Fruit fly (Drosophila melanogaster) whole organism, embryonic: Measurements from ENCODE around the gene CG46439.

ENCODE experiments used
- Bdp1 ChIP-seq: fragments of 200-800 bp; sonication (Bioruptor generic); optimal IDR thresholded peaks from 3 replicates; lab custom pipeline; 2016; ENCODE audit warnings: missing biosample characterization, missing genetic modification characterization
- Blimp-1 ChIP-seq: fragments of 200-800 bp; sonication (Bioruptor generic); optimal IDR thresholded peaks from 3 replicates; lab custom pipeline; 2018; ENCODE audit warnings: missing biosample characterization, missing genetic modification characterization, mild to moderate bottlenecking, moderate library complexity, missing genetic modification reagents
- CG11504 ChIP-seq: fragments of 200-800 bp; sonication (Bioruptor generic); optimal IDR thresholded peaks from 3 replicates; lab custom pipeline; 2019; ENCODE audit warnings: missing biosample characterization, mild to moderate bottlenecking, missing genetic modification characterization, moderate library complexity
- CG12104 ChIP-seq: fragments of 200-800 bp; sonication (Bioruptor generic); optimal IDR thresholded peaks from 3 replicates; lab custom pipeline; 2016; ENCODE audit warnings: missing biosample characterization, missing genetic modification characterization
- CG13287 ChIP-seq: fragments of 200-800 bp; sonication (Bioruptor generic); IDR thresholded peaks from 2 replicates; pipeline ENCODE4 v1.3.6; 2022; ENCODE audit warnings: missing biosample characterization, missing genetic modification characterization; ENCODE audit not compliant: partially characterized antibody
- CG13296 ChIP-seq: fragments of 200-800 bp; sonication (Bioruptor generic); optimal IDR thresholded peaks from 3 replicates; lab custom pipeline; 2018; ENCODE audit warnings: missing biosample characterization, mild to moderate bottlenecking, missing genetic modification characterization
- CG13624 ChIP-seq: fragments of 200-800 bp; sonication (Bioruptor generic); optimal IDR thresholded peaks from 2 replicates; lab custom pipeline; 2016; ENCODE audit warnings: missing biosample characterization, missing genetic modification characterization
- CG14965 ChIP-seq: fragments of 200-800 bp; sonication (Bioruptor generic); optimal IDR thresholded peaks from 2 replicates; lab custom pipeline; 2016; ENCODE audit warnings: missing biosample characterization, missing genetic modification characterization, borderline replicate concordance
- CG15269 ChIP-seq: fragments of 200-800 bp; sonication (Bioruptor generic); optimal IDR thresholded peaks from 2 replicates; lab custom pipeline; 2018; ENCODE audit warnings: missing biosample characterization, mild to moderate bottlenecking, missing genetic modification characterization, moderate library complexity
- CG15514 ChIP-seq: fragments of 200-800 bp; sonication (Bioruptor generic); optimal IDR thresholded peaks from 3 replicates; lab custom pipeline; 2017; ENCODE audit warnings: missing biosample characterization, missing genetic modification characterization, mild to moderate bottlenecking, moderate library complexity, missing genetic modification reagents
- CG15601 ChIP-seq: fragments of 200-800 bp; sonication (Bioruptor generic); optimal IDR thresholded peaks from 3 replicates; lab custom pipeline; 2019; ENCODE audit warnings: missing biosample characterization, mild to moderate bottlenecking, missing genetic modification characterization, moderate library complexity
- CG17385 ChIP-seq: fragments of 200-800 bp; sonication (Bioruptor generic); optimal IDR thresholded peaks from 3 replicates; lab custom pipeline; 2018; ENCODE audit warnings: missing biosample characterization, mild to moderate bottlenecking, missing genetic modification characterization
- CG2199 ChIP-seq: fragments of 200-800 bp; sonication (Bioruptor generic); IDR thresholded peaks from 3 replicates; pipeline ENCODE4 v1.3.6; 2022; ENCODE audit warnings: missing biosample characterization, missing genetic modification characterization
- CG33557 ChIP-seq: fragments of 200-800 bp; sonication (Bioruptor generic); optimal IDR thresholded peaks from 2 replicates; lab custom pipeline; 2019; ENCODE audit warnings: missing biosample characterization, mild to moderate bottlenecking, missing genetic modification characterization, moderate library complexity
- CG34224 ChIP-seq: fragments of 200-800 bp; sonication (Bioruptor generic); IDR thresholded peaks from 3 replicates; pipeline ENCODE4 v1.3.6; 2022; ENCODE audit warnings: missing biosample characterization, missing genetic modification characterization; ENCODE audit not compliant: partially characterized antibody
- CG3838 ChIP-seq: fragments of 200-800 bp; sonication (Bioruptor generic); optimal IDR thresholded peaks from 3 replicates; lab custom pipeline; 2016; ENCODE audit warnings: missing biosample characterization, missing genetic modification characterization
- CG6765 ChIP-seq: fragments of 200-800 bp; sonication (Bioruptor generic); optimal IDR thresholded peaks from 3 replicates; lab custom pipeline; 2017; ENCODE audit warnings: missing biosample characterization, mild to moderate bottlenecking, missing genetic modification characterization
- CG7357 ChIP-seq: fragments of 200-800 bp; sonication (Bioruptor generic); IDR thresholded peaks from 3 replicates; pipeline ENCODE4 v1.3.6; 2022; ENCODE audit warnings: missing biosample characterization, missing genetic modification characterization
- CG9437 ChIP-seq: fragments of 200-800 bp; sonication (Bioruptor generic); optimal IDR thresholded peaks from 2 replicates; lab custom pipeline; 2018; ENCODE audit warnings: missing biosample characterization, mild to moderate bottlenecking, missing genetic modification characterization
- Fer2 ChIP-seq: fragments of 200-800 bp; sonication (Bioruptor generic); optimal IDR thresholded peaks from 2 replicates; lab custom pipeline; 2018; ENCODE audit warnings: missing biosample characterization, mild to moderate bottlenecking, missing genetic modification characterization, moderate library complexity
- Fer3 ChIP-seq: fragments of 200-800 bp; sonication (Bioruptor generic); optimal IDR thresholded peaks from 2 replicates; lab custom pipeline; 2018; ENCODE audit warnings: missing biosample characterization, mild to moderate bottlenecking, missing genetic modification characterization, moderate library complexity
- H2.0 ChIP-seq: fragments of 200-800 bp; sonication (Bioruptor generic); IDR thresholded peaks from 2 replicates; pipeline ENCODE4 v1.3.6; 2022; ENCODE audit warnings: missing biosample characterization, missing genetic modification characterization
- HLH54F ChIP-seq: fragments of 200-800 bp; sonication (Bioruptor generic); optimal IDR thresholded peaks from 3 replicates; lab custom pipeline; 2016; ENCODE audit warnings: missing biosample characterization, missing genetic modification characterization
- Hr51 ChIP-seq, 2 experiments: fragments of 200-800 bp; sonication (Bioruptor generic); optimal IDR thresholded peaks; 2 replicates in 1 of 2; 3 replicates in 1 of 2; lab custom pipeline; 2016 to 2018; ENCODE audit warnings: missing biosample characterization in 2 of 2, missing genetic modification characterization in 2 of 2, mild to moderate bottlenecking in 1 of 2, moderate library complexity in 1 of 2
- Hsf ChIP-seq: fragments of 200-800 bp; sonication (Bioruptor generic); optimal IDR thresholded peaks from 3 replicates; lab custom pipeline; 2016; ENCODE audit warnings: missing biosample characterization, missing genetic modification characterization
- MBD-R2 ChIP-seq: fragments of 200-800 bp; sonication (Bioruptor generic); IDR thresholded peaks from 2 replicates; pipeline ENCODE4 v1.3.6; 2022; ENCODE audit warnings: missing biosample characterization, missing genetic modification characterization
- MESR4 ChIP-seq: fragments of 200-800 bp; sonication (Bioruptor generic); optimal IDR thresholded peaks from 2 replicates; lab custom pipeline; 2018; ENCODE audit warnings: missing biosample characterization, mild to moderate bottlenecking, missing genetic modification characterization, moderate library complexity
- Myb ChIP-seq: fragments of 200-800 bp; sonication (Bioruptor generic); optimal IDR thresholded peaks from 2 replicates; lab custom pipeline; 2016; ENCODE audit warnings: missing biosample characterization, missing genetic modification characterization
- NC2β ChIP-seq: fragments of 200-800 bp; sonication (Bioruptor generic); optimal IDR thresholded peaks from 2 replicates; lab custom pipeline; 2016; ENCODE audit warnings: missing biosample characterization, missing genetic modification characterization
- Oli ChIP-seq: fragments of 200-800 bp; sonication (Bioruptor generic); optimal IDR thresholded peaks from 2 replicates; lab custom pipeline; 2018; ENCODE audit warnings: missing biosample characterization, mild to moderate bottlenecking, missing genetic modification characterization, moderate library complexity
- Poxn ChIP-seq: fragments of 200-800 bp; sonication (Bioruptor generic); IDR thresholded peaks from 2 replicates; pipeline ENCODE4 v1.3.6; 2022; ENCODE audit warnings: missing biosample characterization, missing genetic modification characterization
- Sox102F ChIP-seq: fragments of 200-800 bp; sonication (Bioruptor generic); optimal IDR thresholded peaks from 2 replicates; lab custom pipeline; 2018; ENCODE audit warnings: missing biosample characterization, mild to moderate bottlenecking, missing genetic modification characterization, moderate library complexity
- abd-A ChIP-seq: fragments of 200-800 bp; sonication (Bioruptor generic); optimal IDR thresholded peaks from 3 replicates; lab custom pipeline; 2019; ENCODE audit warnings: missing biosample characterization, mild to moderate bottlenecking, missing genetic modification characterization, moderate library complexity
- ap ChIP-seq: fragments of 200-800 bp; sonication (Bioruptor generic); IDR thresholded peaks from 2 replicates; pipeline ENCODE4 v1.3.6; 2022; ENCODE audit warnings: missing biosample characterization, missing genetic modification characterization
- bbx ChIP-seq: fragments of 200-800 bp; sonication (Bioruptor generic); IDR thresholded peaks from 2 replicates; pipeline ENCODE4 v1.3.6; 2022; ENCODE audit warnings: missing biosample characterization, missing genetic modification characterization; ENCODE audit not compliant: partially characterized antibody
- bcd ChIP-seq: fragments of 200-800 bp; sonication (Bioruptor generic); optimal IDR thresholded peaks from 2 replicates; lab custom pipeline; 2017; ENCODE audit warnings: missing biosample characterization, mild to moderate bottlenecking, missing genetic modification characterization
- chinmo ChIP-seq: fragments of 200-800 bp; sonication (Bioruptor generic); IDR thresholded peaks from 4 replicates; pipeline ENCODE4 v1.3.6; 2022; ENCODE audit warnings: missing biosample characterization, missing genetic modification characterization; ENCODE audit not compliant: partially characterized antibody
- chm ChIP-seq: fragments of 200-800 bp; sonication (Bioruptor generic); IDR thresholded peaks from 2 replicates; pipeline ENCODE4 v1.3.6; 2022; ENCODE audit warnings: missing biosample characterization, missing genetic modification characterization
- ci ChIP-seq: fragments of 200-800 bp; sonication (Bioruptor generic); IDR thresholded peaks from 3 replicates; pipeline ENCODE4 v1.3.6; 2022; ENCODE audit warnings: missing biosample characterization, missing genetic modification characterization
- gce ChIP-seq: fragments of 200-800 bp; sonication (Bioruptor generic); IDR thresholded peaks from 3 replicates; pipeline ENCODE4 v1.3.6; 2022; ENCODE audit warnings: missing biosample characterization, missing genetic modification characterization
- nau ChIP-seq: fragments of 200-800 bp; sonication (Bioruptor generic); optimal IDR thresholded peaks from 3 replicates; lab custom pipeline; 2017; ENCODE audit warnings: missing biosample characterization, mild to moderate bottlenecking, missing genetic modification characterization, missing genetic modification reagents
- phol ChIP-seq: fragments of 200-800 bp; sonication (Bioruptor generic); optimal IDR thresholded peaks from 3 replicates; lab custom pipeline; 2018; ENCODE audit warnings: missing biosample characterization, mild to moderate bottlenecking, missing genetic modification characterization, moderate library complexity
- psq ChIP-seq: fragments of 200-800 bp; sonication (Bioruptor generic); optimal IDR thresholded peaks from 2 replicates; lab custom pipeline; 2017; ENCODE audit warnings: missing biosample characterization, missing genetic modification characterization
- run ChIP-seq: fragments of 200-800 bp; sonication (Bioruptor generic); optimal IDR thresholded peaks from 3 replicates; lab custom pipeline; 2018; ENCODE audit warnings: missing biosample characterization, mild to moderate bottlenecking, missing genetic modification characterization
- tio ChIP-seq: fragments of 200-800 bp; sonication (Bioruptor generic); optimal IDR thresholded peaks from 2 replicates; lab custom pipeline; 2017; ENCODE audit warnings: missing biosample characterization, missing genetic modification characterization, inconsistent platforms
- trem ChIP-seq: fragments of 200-800 bp; optimal IDR thresholded peaks from 3 replicates; lab custom pipeline; 2019; ENCODE audit warnings: missing biosample characterization, mild to moderate bottlenecking, missing genetic modification characterization, moderate library complexity
- unc-4 ChIP-seq: fragments of 200-800 bp; sonication (Bioruptor generic); IDR thresholded peaks from 2 replicates; pipeline ENCODE4 v1.3.6; 2022; ENCODE audit warnings: missing biosample characterization, missing genetic modification characterization; ENCODE audit not compliant: partially characterized antibody
- wor ChIP-seq: fragments of 200-800 bp; sonication (Bioruptor generic); IDR thresholded peaks from 2 replicates; pipeline ENCODE4 v1.3.6; 2022; ENCODE audit warnings: missing biosample characterization, missing genetic modification characterization

The CG46439 gene

dm6 chr3L:11096195-11096908 is at the start of gene CG46439, which contains the start of the genes Iyd and CG33947 (continued):
- TF ChIP-seq ap (GFP tag; lab: Robert Waterston, UW) = no peak
- TF ChIP-seq ci (GFP tag; lab: Robert Waterston, UW) = peak; percentile 4; the same call in 1 of the 3 replicates
- no peak for TF ChIP-seq CG12104 (GFP tag; lab: Kevin White, UChicago)
- no peak for TF ChIP-seq bcd (GFP tag; lab: Kevin White, UChicago)
- peak; percentile 38 for TF ChIP-seq CG13296 (GFP tag; lab: Kevin White, UChicago)
- TF ChIP-seq CG13287 = peak; percentile 50
- no peak for TF ChIP-seq Bdp1 (GFP tag; lab: Kevin White, UChicago)
- peak; percentile 37 for TF ChIP-seq MESR4
- TF ChIP-seq chinmo (GFP tag; lab: Robert Waterston, UW) = 0 out of 4 replicates have a peak, but pooled peaks have one; percentile 76
- TF ChIP-seq CG3838 = no peak
- no peak for TF ChIP-seq H2.0 (GFP tag; lab: Robert Waterston, UW)
- TF ChIP-seq abd-A (tag; lab: Kevin White, UChicago) = peak; percentile 38
- TF ChIP-seq CG15601 = no peak
- 0 out of 3 replicates have a peak, but pooled peaks have one; percentile 41 for TF ChIP-seq gce (GFP tag; lab: Robert Waterston, UW)
- no peak for TF ChIP-seq CG6765 (GFP tag; lab: Kevin White, UChicago)
- TF ChIP-seq CG15514 (GFP tag; lab: Kevin White, UChicago) = peak; percentile 71
- peak; percentile 18 for TF ChIP-seq CG11504 (tag; lab: Kevin White, UChicago)
- peak; percentile 80 for TF ChIP-seq CG17385 (GFP tag; lab: Kevin White, UChicago)
- TF ChIP-seq Oli (tag; lab: Kevin White, UChicago) = no peak
- TF ChIP-seq tio (GFP tag; lab: Kevin White, UChicago) = no peak
- TF ChIP-seq trem = peak; percentile 18
- peak; percentile 32 for TF ChIP-seq CG15269 (tag; lab: Kevin White, UChicago)
- no peak for TF ChIP-seq Poxn (GFP tag; lab: Robert Waterston, UW)
- TF ChIP-seq nau = peak; percentile 59
- no peak for TF ChIP-seq CG14965 (GFP tag; lab: Kevin White, UChicago)
- TF ChIP-seq Hr51 (GFP tag; optimal IDR thresholded peaks at IDR 0.05; lab: Kevin White, UChicago) = peak in 1 of 2 experiments; percentile 12
- no peak for TF ChIP-seq CG33557
- TF ChIP-seq Hsf (GFP tag; lab: Kevin White, UChicago) = no peak
- no peak for TF ChIP-seq run (tag; lab: Kevin White, UChicago)
- TF ChIP-seq Fer2 (tag; lab: Kevin White, UChicago) = no peak
- TF ChIP-seq Fer3 = no peak
- no peak for TF ChIP-seq Blimp-1 (GFP tag; lab: Kevin White, UChicago)
- peak; percentile 0 for TF ChIP-seq HLH54F
- peak; percentile 40; the same call in 1 of the 2 replicates for TF ChIP-seq unc-4 (GFP tag; lab: Robert Waterston, UW)
- TF ChIP-seq CG9437 (GFP tag; lab: Kevin White, UChicago) = no peak
- TF ChIP-seq NC2β (GFP tag; lab: Kevin White, UChicago) = peak; percentile 26
- TF ChIP-seq CG13624 (GFP tag; lab: Kevin White, UChicago) = no peak
- no peak for TF ChIP-seq psq (GFP tag; lab: Kevin White, UChicago)
- TF ChIP-seq bbx (GFP tag; lab: Robert Waterston, UW) = no peak
- no peak; the same call in 1 of the 2 replicates for TF ChIP-seq chm
- TF ChIP-seq wor (GFP tag; lab: Robert Waterston, UW) = no peak
- peak; percentile 28; the same call in 1 of the 2 replicates for TF ChIP-seq MBD-R2 (GFP tag; lab: Robert Waterston, UW)
- TF ChIP-seq CG34224 (GFP tag; lab: Robert Waterston, UW) = peak; percentile 56; the same call in 2 of the 3 replicates
- TF ChIP-seq Sox102F (GFP tag; lab: Kevin White, UChicago) = no peak
- peak; percentile 93 for TF ChIP-seq Myb (GFP tag; lab: Kevin White, UChicago)
- 0 out of 3 replicates have a peak, but pooled peaks have one; percentile 13 for TF ChIP-seq CG2199 (GFP tag; lab: Robert Waterston, UW)
- TF ChIP-seq CG7357 (GFP tag; lab: Robert Waterston, UW) = no peak
- TF ChIP-seq phol (tag; lab: Kevin White, UChicago) = no peak
